Worm (Caenorhabditis elegans): ENCODE measurements around the gene C53A5.16.

The C53A5.16 gene

DNA sequence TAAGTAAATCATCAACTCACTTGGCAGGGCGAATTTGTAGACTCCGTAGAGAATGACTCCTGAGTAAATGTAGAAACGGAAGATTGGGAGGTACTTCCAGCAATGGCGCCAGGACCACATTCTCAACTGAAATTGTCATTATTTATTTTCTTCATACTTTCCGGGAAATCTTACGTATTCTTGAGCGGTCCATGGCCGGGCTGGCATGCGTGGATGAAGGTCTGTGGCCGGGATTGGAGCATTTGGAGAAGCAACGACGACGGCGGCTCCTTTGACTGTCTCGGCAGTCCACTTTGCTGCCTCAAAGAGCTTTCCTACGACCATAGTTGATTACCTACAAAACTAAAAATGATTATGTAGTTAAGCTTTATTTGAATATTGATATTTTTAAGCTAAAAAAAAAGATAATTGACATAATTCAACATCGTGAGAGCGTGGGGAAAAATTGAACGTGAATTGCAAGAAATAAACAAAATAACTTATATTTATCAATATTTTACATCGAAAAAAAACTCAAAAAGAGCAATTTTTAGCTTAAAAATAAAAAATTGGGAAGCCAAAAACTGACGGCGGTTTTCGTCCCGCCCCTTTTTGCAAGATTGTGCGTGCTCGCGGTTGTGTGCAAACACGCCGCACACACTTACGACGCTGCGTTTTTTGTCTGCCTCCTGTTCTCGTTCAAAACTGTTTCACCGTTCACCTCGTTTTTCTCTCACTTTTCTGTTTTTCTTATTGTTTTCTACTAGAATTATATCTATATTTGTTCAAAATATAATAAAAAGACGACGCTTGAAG lies 1.6 kb upstream of the C53A5.16 start, which contains the start of gene ril-1 (continued):
- TF ChIP-seq ztf-18 (tag; optimal IDR thresholded peaks at IDR 0.05) (no peak), ZK185.1 (tag; optimal IDR thresholded peaks at IDR 0.05; ENCODE audit: poor library complexity, severe bottlenecking) (peak; percentile 57), rcor-1 (GFP tag; IDR thresholded peaks at IDR 0.05) (0 out of 2 replicates have a peak, but pooled peaks have one; percentile 24), Y79H2A.3 (GFP tag; conservative IDR thresholded peaks at IDR 0.05) (no peak), atf-7 (tag; optimal IDR thresholded peaks at IDR 0.05) (no peak), Y53G8AR.9 (GFP tag; conservative IDR thresholded peaks at IDR 0.05) (no peak), tbp1 (GFP tag; optimal IDR thresholded peaks at IDR 0.05) (peak; percentile 28)

DNA sequence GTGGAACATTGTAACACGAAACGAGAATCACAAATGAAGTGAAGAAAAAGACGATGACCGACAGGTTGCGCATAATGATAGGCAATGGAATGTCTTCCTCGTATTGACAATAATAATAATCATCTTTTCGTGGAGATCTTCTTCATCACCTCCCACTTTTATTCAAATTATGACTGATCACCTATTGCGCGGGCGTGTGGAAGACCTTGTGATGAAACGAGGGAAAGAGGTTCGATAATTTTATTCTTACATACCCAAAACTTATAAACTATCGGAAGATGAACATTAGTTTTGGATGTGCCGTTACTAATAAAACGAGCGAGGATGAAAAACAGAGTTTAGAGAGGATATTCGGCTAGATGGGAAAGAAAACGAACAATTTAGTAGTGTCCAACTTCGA lies 691 bp upstream of the C53A5.16 start, which contains the start of gene C53A5.2:
TSS of gene C53A5.2 (minus strand) at position 101 of the 400 bp plus-strand sequence.
- TF ChIP-seq pbrm-1 (GFP tag; IDR thresholded peaks at IDR 0.05) (no peak), Y56A3A.18 (GFP tag; IDR thresholded peaks at IDR 0.05) (0 out of 2 replicates have a peak, but pooled peaks have one; percentile 33)

DNA sequence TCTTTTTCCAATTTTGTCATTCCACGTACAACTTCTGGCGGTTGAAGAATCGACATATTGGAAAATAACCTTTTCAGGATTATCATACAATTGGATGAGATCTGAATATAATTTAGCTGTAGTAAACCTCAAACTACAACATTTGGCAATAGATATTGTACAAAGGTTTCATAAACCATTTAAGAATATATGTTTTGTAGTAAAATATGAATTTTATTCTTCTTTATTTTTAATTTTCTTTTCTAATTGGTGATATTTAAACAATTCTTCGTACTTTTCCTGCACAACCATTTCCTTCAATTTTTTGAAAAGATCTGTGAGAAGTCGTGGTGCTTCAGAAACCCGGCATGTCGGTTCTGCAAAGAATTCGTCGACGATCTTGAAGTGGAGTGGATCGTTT lies 1.4 kb downstream of the C53A5.16 start, which contains the start of gene C53A5.17:
TSS of gene C53A5.17 (minus strand) at position 101 of the 400 bp plus-strand sequence.
- TF ChIP-seq F37B4.10 (GFP tag; IDR thresholded peaks at IDR 0.05), result no peak
- no peak for TF ChIP-seq ceh-79 (tag; optimal IDR thresholded peaks at IDR 0.05)
- TF ChIP-seq pha-4 (tag; optimal IDR thresholded peaks at IDR 0.05), result no peak
- no peak for TF ChIP-seq hmg-20 (GFP tag; IDR thresholded peaks at IDR 0.05)
- TF ChIP-seq madf-6 (GFP tag; IDR thresholded peaks at IDR 0.05), result no peak
- TF ChIP-seq ztf-26 (tag; optimal IDR thresholded peaks at IDR 0.05), result no peak

DNA sequence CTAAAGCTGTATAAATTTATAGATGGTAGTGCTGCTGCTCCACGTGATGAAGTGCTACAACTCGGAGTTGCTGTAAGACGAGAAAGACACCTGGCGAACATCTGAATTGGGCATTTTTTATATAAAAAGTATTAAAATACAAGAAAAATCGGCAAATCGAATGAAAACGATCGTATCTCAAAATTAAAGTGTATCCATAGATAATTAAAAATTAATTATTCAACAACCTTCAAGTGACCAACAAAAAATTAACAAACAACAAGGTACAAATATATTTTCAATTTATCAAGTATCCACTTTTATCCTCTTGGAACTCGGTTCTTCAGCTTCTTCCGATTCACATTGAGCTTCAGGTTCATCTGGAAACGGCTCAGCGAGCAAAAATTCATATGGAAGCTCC lies 3.1 kb downstream of the C53A5.16 start, which contains the start of gene R02D5.8:
TSS of gene R02D5.8 (minus strand) at position 101 of the 400 bp plus-strand sequence.
- no peak for TF ChIP-seq mel-28 (tag; optimal IDR thresholded peaks at IDR 0.05; ENCODE audit: borderline replicate concordance)

DNA sequence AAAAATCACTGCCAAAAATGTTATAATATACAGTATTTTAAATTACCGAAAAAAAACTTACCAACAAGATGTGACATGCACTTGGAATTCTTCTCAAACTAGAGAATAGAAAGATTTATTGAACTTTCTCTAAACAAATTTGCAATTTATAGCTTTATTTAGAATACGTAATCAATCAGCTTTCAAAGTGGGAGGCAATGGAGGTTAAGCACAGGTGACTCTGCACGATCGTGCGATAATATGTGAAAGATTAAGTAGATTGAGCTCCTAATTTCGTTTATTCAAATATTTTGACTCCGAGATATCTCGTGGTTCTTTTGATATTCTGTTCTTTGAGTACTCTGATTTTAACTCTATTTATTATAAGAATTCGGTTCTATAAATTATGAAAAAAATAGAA lies 4.4 kb downstream of the C53A5.16 start, which contains the start of gene R02D5.6:
TSS of gene R02D5.6 (minus strand) at position 101 of the 400 bp plus-strand sequence.
- TF ChIP-seq ccch-3 (GFP tag; optimal IDR thresholded peaks at IDR 0.05) (no peak), fkh-3 (tag; optimal IDR thresholded peaks at IDR 0.05) (no peak), ZK185.1 (tag; optimal IDR thresholded peaks at IDR 0.05; ENCODE audit: poor library complexity, severe bottlenecking) (no peak), sptf-2 (GFP tag; optimal IDR thresholded peaks at IDR 0.05) (no peak), hlh-12 (tag; optimal IDR thresholded peaks at IDR 0.05) (no peak), efl-1 (GFP tag; optimal IDR thresholded peaks at IDR 0.05) (no peak), dox-1 (GFP tag; IDR thresholded peaks at IDR 0.05) (no peak), bed-1 (GFP tag; IDR thresholded peaks at IDR 0.05) (no peak), aptf-2 (GFP tag; conservative IDR thresholded peaks at IDR 0.05) (no peak), athp-1 (tag; optimal IDR thresholded peaks at IDR 0.05) (no peak), madf-8 (GFP tag; conservative IDR thresholded peaks at IDR 0.05) (no peak), sdz-38 (tag; optimal IDR thresholded peaks at IDR 0.05) (no peak), F22D6.2 (tag; optimal IDR thresholded peaks at IDR 0.05) (no peak), F52B5.7 (tag; optimal IDR thresholded peaks at IDR 0.05) (no peak), snpc-1.3 (tag; optimal IDR thresholded peaks at IDR 0.05; ENCODE audit: insufficient read depth) (no peak), nfyb-1 (GFP tag; IDR thresholded peaks at IDR 0.05) (no peak), let-607 (tag; optimal IDR thresholded peaks at IDR 0.05) (no peak), T07F8.4 (tag; optimal IDR thresholded peaks at IDR 0.05) (no peak)
